Worm (Caenorhabditis elegans): ENCODE measurements around the gene col-139.

DNA sequence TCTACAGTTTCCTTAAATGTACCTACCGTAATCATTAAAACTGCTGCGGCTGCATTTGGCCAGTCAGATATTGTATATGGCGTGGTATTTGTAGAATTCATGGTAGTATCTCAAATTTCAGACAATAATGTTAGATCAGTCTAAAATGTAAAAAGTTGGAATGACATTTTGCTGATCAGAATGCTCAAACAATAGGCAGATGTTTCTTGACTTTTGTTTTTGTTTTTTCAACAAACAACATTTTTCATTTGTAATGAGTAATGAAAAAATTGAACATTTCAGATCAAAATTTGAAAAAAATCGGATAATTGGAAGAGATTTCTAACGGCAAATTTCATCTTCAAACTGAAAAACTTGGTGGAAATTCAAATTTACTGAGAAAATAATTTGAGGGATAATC, 14.9 kb upstream of the col-139 start, which contains the start of gene srx-77:
- TF ChIP-seq him-1 (tag; optimal IDR thresholded peaks at IDR 0.05) (no peak), W03F9.2 (tag; optimal IDR thresholded peaks at IDR 0.05) (no peak)
